Worm (Caenorhabditis elegans): Measurements from ENCODE around the gene arl-1.

ce11 chrII:8612470-8612869 lies 30.7 kb downstream of the arl-1 start, which contains the start of gene T22C8.1:
- TF ChIP-seq ztf-4 (tag; optimal IDR thresholded peaks at IDR 0.05) (no peak), zag-1 (tag; optimal IDR thresholded peaks at IDR 0.05) (no peak), R02D3.7 (tag; optimal IDR thresholded peaks at IDR 0.05) (no peak), lsy-2 (tag; optimal IDR thresholded peaks at IDR 0.05) (no peak), gmeb-1 (tag; optimal IDR thresholded peaks at IDR 0.05) (no peak), snpc-4 (tag; optimal IDR thresholded peaks at IDR 0.05) (no peak), ceh-82 (tag; optimal IDR thresholded peaks at IDR 0.05) (no peak), nhr-77 (tag; optimal IDR thresholded peaks at IDR 0.05) (no peak), ama-1 (optimal IDR thresholded peaks at IDR 0.05) (no peak), elt-1 (tag; optimal IDR thresholded peaks at IDR 0.05) (no peak), mbf-1 (tag; optimal IDR thresholded peaks at IDR 0.05) (no peak), nhr-11 (tag; optimal IDR thresholded peaks at IDR 0.05) (no peak), nhr-12 (tag; optimal IDR thresholded peaks at IDR 0.05) (no peak)

Measured in whole organism, L2 larva.